Worm (Caenorhabditis elegans): ENCODE results near the gene far-6.

far-6 gene

DNA sequence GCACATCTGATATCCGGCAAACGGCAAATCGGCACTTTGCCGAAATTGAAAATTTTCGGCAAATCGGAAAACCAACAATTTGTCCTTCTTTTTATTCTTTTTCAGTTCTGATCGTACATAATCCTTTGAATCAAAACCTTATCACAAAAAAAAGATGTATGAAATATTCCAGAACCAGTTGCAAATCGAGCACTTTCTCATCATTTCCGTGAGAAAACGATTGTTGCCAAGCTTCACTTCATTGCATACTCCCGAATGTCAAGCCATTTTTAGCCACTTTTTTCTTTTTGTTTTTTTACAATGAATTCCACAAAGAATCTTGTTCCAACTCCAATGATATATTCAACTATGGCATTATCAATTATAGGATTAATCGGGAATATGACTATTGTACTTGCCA lies 36.7 kb downstream of the far-6 start, which contains the start of gene srsx-25:
TSS of gene srsx-25 (plus strand) at position 301 of the 400 bp plus-strand sequence.
- TF ChIP-seq ama-1 (optimal IDR thresholded peaks at IDR 0.05) (no peak), C34F6.9 (tag; optimal IDR thresholded peaks at IDR 0.05) (no peak), unc-39 (tag; optimal IDR thresholded peaks at IDR 0.05) (no peak), sem-4 (tag; optimal IDR thresholded peaks at IDR 0.05) (no peak), alr-1 (tag; optimal IDR thresholded peaks at IDR 0.05) (no peak), nhr-12 (tag; optimal IDR thresholded peaks at IDR 0.05) (no peak), nhr-21 (tag; optimal IDR thresholded peaks at IDR 0.05) (no peak), lin-39 (tag; optimal IDR thresholded peaks at IDR 0.05) (no peak), nhr-11 (tag; optimal IDR thresholded peaks at IDR 0.05) (no peak), snpc-4 (tag; optimal IDR thresholded peaks at IDR 0.05) (no peak), sma-9 (GFP tag; optimal IDR thresholded peaks at IDR 0.05) (no peak), sma-9 (tag; optimal IDR thresholded peaks at IDR 0.05) (no peak), nhr-129 (tag; optimal IDR thresholded peaks at IDR 0.05) (no peak), mdl-1 (tag; optimal IDR thresholded peaks at IDR 0.05) (no peak), unc-62 (GFP tag; optimal IDR thresholded peaks at IDR 0.05) (no peak), lin-11 (tag; optimal IDR thresholded peaks at IDR 0.05) (no peak)

ce11 chrIV:13369120-13369842 lies 41.1 kb downstream of the far-6 start, which contains the start of gene agt-1:
agt-1 (minus strand) TSS chrIV:13369412.
- TF ChIP-seq elt-1 (tag; optimal IDR thresholded peaks at IDR 0.05) (no peak), gmeb-1 (tag; optimal IDR thresholded peaks at IDR 0.05) (no peak), mab-5 (tag; optimal IDR thresholded peaks at IDR 0.05) (no peak), F13H6.1 (tag; optimal IDR thresholded peaks at IDR 0.05) (no peak), nhr-129 (tag; optimal IDR thresholded peaks at IDR 0.05) (no peak), unc-55 (GFP tag; optimal IDR thresholded peaks at IDR 0.05) (no peak), nhr-77 (tag; optimal IDR thresholded peaks at IDR 0.05) (no peak), ama-1 (optimal IDR thresholded peaks at IDR 0.05) (no peak), Y55F3AM.14 (GFP tag; optimal IDR thresholded peaks at IDR 0.05) (no peak), lin-11 (tag; optimal IDR thresholded peaks at IDR 0.05) (no peak)

- TF ChIP-seq lin-11 (tag; optimal IDR thresholded peaks at IDR 0.05) (no peak), nhr-23 (tag; optimal IDR thresholded peaks at IDR 0.05) (no peak), snpc-4 (tag; optimal IDR thresholded peaks at IDR 0.05) (no peak), elt-3 (tag; optimal IDR thresholded peaks at IDR 0.05) (no peak), sma-3 (GFP tag; optimal IDR thresholded peaks at IDR 0.05) (no peak), nhr-11 (tag; optimal IDR thresholded peaks at IDR 0.05) (no peak), lsy-2 (tag; optimal IDR thresholded peaks at IDR 0.05) (peak in 1 of 2 experiments; percentile 80), mdl-1 (tag; optimal IDR thresholded peaks at IDR 0.05) (no peak), mbf-1 (tag; optimal IDR thresholded peaks at IDR 0.05) (no peak), peb-1 (tag; optimal IDR thresholded peaks at IDR 0.05) (no peak), unc-55 (GFP tag; optimal IDR thresholded peaks at IDR 0.05) (peak; percentile 55), nhr-129 (tag; optimal IDR thresholded peaks at IDR 0.05) (peak; percentile 61), ama-1 (optimal IDR thresholded peaks at IDR 0.05) (no peak), lin-39 (tag; optimal IDR thresholded peaks at IDR 0.05) (no peak), C34F6.9 (tag; optimal IDR thresholded peaks at IDR 0.05) (peak; percentile 40), ceh-16 (tag; optimal IDR thresholded peaks at IDR 0.05) (no peak), lin-13 (GFP tag; optimal IDR thresholded peaks at IDR 0.05) (no peak)
Observed at ce11 chrIV:13370235-13370739, 42.1 kb downstream of the far-6 start, which contains the start of the genes rla-2, popl-7 and Y62E10A.24. rla-2 (minus strand) TSS chrIV:13370285. popl-7 (plus strand) TSS chrIV:13370689. Y62E10A.24 (plus strand) TSS chrIV:13370710.

DNA sequence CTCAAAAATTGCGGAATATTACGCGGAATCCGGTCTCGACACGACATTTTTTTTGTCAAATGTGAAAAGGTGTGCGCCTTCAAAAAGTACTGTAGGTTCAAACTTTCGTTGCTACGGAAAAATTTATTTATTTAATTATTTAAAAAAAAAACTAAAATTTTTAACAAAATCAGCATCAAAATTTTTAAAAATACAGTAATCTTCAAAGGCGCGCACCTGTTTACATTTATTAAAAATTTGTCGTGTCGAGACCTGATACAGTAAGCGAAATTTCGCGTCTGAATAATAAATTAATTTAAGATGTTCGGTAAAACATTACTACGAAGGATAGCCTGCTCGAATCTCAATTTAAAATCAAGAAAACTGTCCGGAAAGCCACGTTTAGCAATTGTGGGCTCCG lies 43.5 kb downstream of the far-6 start, which contains the start of gene Y62E10A.6:
TSS of gene Y62E10A.6 (plus strand) at position 301 of the 400 bp plus-strand sequence.
- TF ChIP-seq alr-1 (tag; optimal IDR thresholded peaks at IDR 0.05) (no peak), lin-13 (GFP tag; optimal IDR thresholded peaks at IDR 0.05) (no peak), peb-1 (tag; optimal IDR thresholded peaks at IDR 0.05) (no peak), ceh-16 (tag; optimal IDR thresholded peaks at IDR 0.05) (no peak)

- no peak for TF ChIP-seq unc-55 (GFP tag; optimal IDR thresholded peaks at IDR 0.05)
- TF ChIP-seq nhr-25 (tag; optimal IDR thresholded peaks at IDR 0.05), result no peak
Observed at ce11 chrIV:13374918-13375317, 46.8 kb downstream of the far-6 start.
